Worm (Caenorhabditis elegans): Measurements from ENCODE around the gene athp-3.

Gene athp-3

DNA sequence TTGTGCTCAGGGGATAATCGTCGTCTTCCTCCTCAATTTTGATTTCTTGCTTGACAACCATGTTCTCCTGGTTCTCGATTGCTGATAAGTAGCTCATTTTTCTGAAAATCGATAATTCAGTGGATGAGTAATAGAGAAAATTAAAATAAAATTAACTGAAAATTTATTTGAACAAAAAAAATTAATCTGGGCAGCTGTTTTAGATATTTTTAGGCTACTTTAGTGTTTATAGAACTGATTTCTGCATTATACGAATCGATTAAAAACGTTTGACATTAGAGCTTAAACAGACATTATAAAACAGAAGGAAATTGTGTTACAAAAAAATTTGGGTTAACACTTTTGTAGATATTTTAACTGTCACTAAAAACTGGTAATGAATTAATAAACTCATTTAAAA, at the start of gene athp-3:
athp-3 (minus strand) TSS at position 101 of the 400 bp plus-strand sequence.
- TF ChIP-seq pqm-1 (tag; optimal IDR thresholded peaks at IDR 0.05) (no peak), nhr-237 (tag; optimal IDR thresholded peaks at IDR 0.05) (no peak), lin-39 (tag; optimal IDR thresholded peaks at IDR 0.05) (no peak), unc-39 (tag; optimal IDR thresholded peaks at IDR 0.05) (no peak), mml-1 (tag; optimal IDR thresholded peaks at IDR 0.05) (no peak), nhr-28 (tag; optimal IDR thresholded peaks at IDR 0.05) (no peak), nhr-23 (tag; optimal IDR thresholded peaks at IDR 0.05) (no peak), mdl-1 (tag; optimal IDR thresholded peaks at IDR 0.05) (no peak), nhr-25 (tag; optimal IDR thresholded peaks at IDR 0.05) (no peak), egl-27 (tag; optimal IDR thresholded peaks at IDR 0.05) (no peak), nfya-1 (tag; optimal IDR thresholded peaks at IDR 0.05; ENCODE audit: insufficient read depth) (no peak), ama-1 (optimal IDR thresholded peaks at IDR 0.05) (no peak)

- TF ChIP-seq daf-12 (tag; optimal IDR thresholded peaks at IDR 0.05) (no peak), lsy-12 (tag; optimal IDR thresholded peaks at IDR 0.05) (no peak), mml-1 (tag; optimal IDR thresholded peaks at IDR 0.05) (no peak), nhr-77 (tag; optimal IDR thresholded peaks at IDR 0.05) (no peak), mdl-1 (tag; optimal IDR thresholded peaks at IDR 0.05) (no peak)
These were observed 48.0 kb upstream of the athp-3 start, which contains the start of gene Y116A8C.27 for ce11 chrIV:17096168-17096567. Y116A8C.27 (minus strand) TSS chrIV:17096268.

ce11 chrIV:17093701-17094100, 45.5 kb upstream of the athp-3 start, which contains the start of gene Y116A8C.29:
Y116A8C.29 (plus strand) TSS chrIV:17094028.
- peak; percentile 91 for TF ChIP-seq pha-4 (tag; optimal IDR thresholded peaks at IDR 0.05)
- no peak for TF ChIP-seq zag-1 (tag; optimal IDR thresholded peaks at IDR 0.05)

DNA sequence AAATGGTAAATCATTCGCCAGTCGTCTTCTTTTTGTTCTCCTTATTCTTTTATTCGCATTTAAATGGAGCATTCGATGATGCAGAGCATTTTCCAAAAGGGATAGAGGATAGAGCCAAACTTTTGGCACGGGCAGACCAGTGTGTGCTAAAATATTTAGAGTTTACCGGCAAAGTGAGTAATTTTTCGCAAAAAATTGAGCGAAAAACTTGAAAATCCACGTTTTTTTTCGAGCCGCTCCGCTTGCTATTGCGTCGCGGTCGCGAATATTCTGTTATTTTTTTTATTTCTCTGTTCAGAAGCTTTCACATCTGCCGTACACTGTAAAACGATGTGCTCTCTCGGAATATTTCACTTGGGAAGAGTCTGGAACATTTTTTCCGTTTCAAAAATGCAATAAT, 40.7 kb upstream of the athp-3 start, which contains the start of gene Y116A8C.43:
Y116A8C.43 (plus strand) TSS at position 3 of the 400 bp plus-strand sequence.
- TF ChIP-seq unc-62 (GFP tag; optimal IDR thresholded peaks at IDR 0.05) (no peak), nhr-43 (tag; optimal IDR thresholded peaks at IDR 0.05; ENCODE audit: poor library complexity, severe bottlenecking) (peak; percentile 4), daf-12 (tag; optimal IDR thresholded peaks at IDR 0.05) (no peak), pha-4 (tag; optimal IDR thresholded peaks at IDR 0.05) (peak; percentile 3), lsy-12 (tag; optimal IDR thresholded peaks at IDR 0.05) (no peak), nhr-77 (tag; optimal IDR thresholded peaks at IDR 0.05) (no peak), ama-1 (optimal IDR thresholded peaks at IDR 0.05) (peak; percentile 13), elt-2 (tag; optimal IDR thresholded peaks at IDR 0.05) (peak; percentile 7), mdl-1 (tag; optimal IDR thresholded peaks at IDR 0.05) (no peak), ceh-28 (tag; optimal IDR thresholded peaks at IDR 0.05) (no peak), fkh-10 (GFP tag; optimal IDR thresholded peaks at IDR 0.05) (no peak), fkh-2 (tag; optimal IDR thresholded peaks at IDR 0.05) (no peak), nhr-67 (tag; optimal IDR thresholded peaks at IDR 0.05) (no peak)

DNA sequence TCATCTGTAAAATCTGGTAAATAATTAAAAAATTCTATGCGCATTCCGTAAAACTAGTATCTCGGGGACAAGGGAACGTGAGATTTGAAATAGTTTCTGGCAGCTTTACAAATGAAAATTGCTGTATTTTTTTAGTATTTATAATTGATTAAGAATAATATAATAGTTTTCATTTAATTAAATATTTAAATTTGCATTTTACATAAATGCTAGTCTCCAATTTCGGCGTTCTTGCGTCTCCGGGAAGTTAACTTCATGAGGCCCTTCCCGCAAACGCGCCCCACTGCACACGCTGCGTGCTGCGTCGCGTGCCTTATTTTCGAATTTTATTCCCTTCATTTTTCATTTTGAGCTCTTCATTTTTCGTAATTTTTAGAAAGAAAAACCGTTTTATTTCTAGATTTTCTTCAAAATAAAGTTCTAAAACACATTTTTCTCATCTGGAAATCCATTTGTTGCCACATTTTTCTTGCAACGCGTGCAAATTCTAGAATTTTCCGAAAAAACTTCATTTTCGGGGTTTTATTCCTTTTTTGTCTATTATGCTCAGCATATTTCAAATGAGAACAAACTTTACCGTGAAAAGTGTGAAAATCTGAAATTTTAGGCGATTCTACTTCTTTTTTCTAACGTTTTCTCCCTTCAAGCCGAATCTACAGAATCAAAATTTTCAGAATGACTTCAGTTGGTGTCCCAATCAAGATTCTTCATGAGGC, 39.4 kb upstream of the athp-3 start, which contains the start of the genes snx-13 and snr-1:
snx-13 (minus strand) TSS at position 55 of the 716 bp plus-strand sequence.
snr-1 (plus strand) TSS at position 666 of the 716 bp plus-strand sequence.
- TF ChIP-seq nfya-1 (tag; optimal IDR thresholded peaks at IDR 0.05; ENCODE audit: insufficient read depth): peak; percentile 77
- TF ChIP-seq fkh-10 (GFP tag; optimal IDR thresholded peaks at IDR 0.05): peak; percentile 19
- peak; percentile 55 for TF ChIP-seq lin-39 (tag; optimal IDR thresholded peaks at IDR 0.05)
- peak; percentile 43 for TF ChIP-seq snpc-4 (tag; optimal IDR thresholded peaks at IDR 0.05)
- TF ChIP-seq pha-4 (tag; optimal IDR thresholded peaks at IDR 0.05): peak; percentile 85
- TF ChIP-seq hmg-11 (tag; optimal IDR thresholded peaks at IDR 0.05): peak; percentile 82
- peak; percentile 52 for TF ChIP-seq elt-2 (tag; optimal IDR thresholded peaks at IDR 0.05)
- peak; percentile 41 for TF ChIP-seq nhr-25 (tag; optimal IDR thresholded peaks at IDR 0.05)
- no peak for TF ChIP-seq nhr-77 (tag; optimal IDR thresholded peaks at IDR 0.05)
- TF ChIP-seq pqm-1 (tag; optimal IDR thresholded peaks at IDR 0.05): peak; percentile 1
- TF ChIP-seq elt-3 (tag; optimal IDR thresholded peaks at IDR 0.05): no peak
- TF ChIP-seq ama-1 (optimal IDR thresholded peaks at IDR 0.05): no peak
- TF ChIP-seq lin-15B (tag; optimal IDR thresholded peaks at IDR 0.05): peak; percentile 91
- TF ChIP-seq elt-1 (tag; optimal IDR thresholded peaks at IDR 0.05): no peak
- peak; percentile 29 for TF ChIP-seq R02D3.7 (tag; optimal IDR thresholded peaks at IDR 0.05)
- TF ChIP-seq lsy-12 (tag; optimal IDR thresholded peaks at IDR 0.05): peak; percentile 56
- TF ChIP-seq ceh-28 (tag; optimal IDR thresholded peaks at IDR 0.05): peak; percentile 22
- TF ChIP-seq nhr-23 (tag; optimal IDR thresholded peaks at IDR 0.05): peak; percentile 73
- TF ChIP-seq ceh-16 (tag; optimal IDR thresholded peaks at IDR 0.05): no peak
- TF ChIP-seq nhr-67 (tag; optimal IDR thresholded peaks at IDR 0.05): no peak
- TF ChIP-seq jun-1 (tag; optimal IDR thresholded peaks at IDR 0.05): no peak

Measured in whole organism, L3 larva.